Fruit fly (Drosophila melanogaster): ENCODE measurements around the gene Dhc36C.

DNA sequence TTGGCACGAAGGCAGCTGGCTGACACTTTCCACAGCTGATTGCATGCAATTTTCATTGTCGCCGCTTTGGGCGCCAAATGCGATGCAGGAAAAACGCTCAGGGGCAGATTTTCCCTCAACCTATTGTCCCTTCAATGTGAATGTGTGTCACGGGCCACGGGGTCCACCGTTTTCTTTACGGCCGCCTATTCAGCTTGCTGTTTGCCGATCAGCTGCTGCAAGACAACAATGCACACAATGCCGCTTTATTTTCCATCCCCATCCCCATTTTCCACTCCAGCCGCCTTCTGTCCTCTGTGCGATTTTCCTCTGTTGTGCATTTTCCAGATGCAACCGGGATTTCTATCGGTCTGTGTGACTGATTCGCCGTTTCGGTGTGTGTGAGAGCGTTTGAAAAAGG is 63.5 kb downstream of the Dhc36C start:
- TF ChIP-seq fd96Ca (GFP tag; IDR thresholded peaks at IDR 0.05) (no peak), CG8159 (tag; optimal IDR thresholded peaks at IDR 0.05) (no peak), EcR (GFP tag; optimal IDR thresholded peaks at IDR 0.05) (no peak), CG34367 (tag; optimal IDR thresholded peaks at IDR 0.05) (no peak), Pif1B (GFP tag; optimal IDR thresholded peaks at IDR 0.05) (no peak), D1 (tag; optimal IDR thresholded peaks at IDR 0.05) (no peak), CG10348 (GFP tag; IDR thresholded peaks at IDR 0.05) (no peak), CG15710 (tag; optimal IDR thresholded peaks at IDR 0.05) (no peak), gl (tag; optimal IDR thresholded peaks at IDR 0.05) (no peak)
